Fruit fly (Drosophila melanogaster) whole organism, prepupa: Measurements from ENCODE around the gene CG7381.

ENCODE experiments used
- Blimp-1 ChIP-seq: fragments of 200-800 bp; sonication (Bioruptor generic); optimal IDR thresholded peaks from 3 replicates; lab custom pipeline; 2017; ENCODE audit warnings: missing biosample characterization, missing genetic modification characterization, mild to moderate bottlenecking, moderate library complexity, missing genetic modification reagents
- CG10631 ChIP-seq: fragments of 200-800 bp; sonication (Bioruptor generic); optimal IDR thresholded peaks from 2 replicates; lab custom pipeline; 2016; ENCODE audit warnings: missing biosample characterization, missing genetic modification characterization
- CG10669 ChIP-seq: fragments of 200-800 bp; sonication (Bioruptor generic); optimal IDR thresholded peaks from 3 replicates; lab custom pipeline; 2018; ENCODE audit warnings: missing biosample characterization, mild to moderate bottlenecking, missing genetic modification characterization, moderate library complexity
- CG11294 ChIP-seq: fragments of 200-800 bp; sonication (Bioruptor generic); IDR thresholded peaks from 2 replicates; pipeline ENCODE4 v1.3.6; 2022; ENCODE audit warnings: missing biosample characterization, missing genetic modification characterization
- CG11762 ChIP-seq: fragments of 200-800 bp; sonication (Bioruptor generic); optimal IDR thresholded peaks from 3 replicates; lab custom pipeline; 2016; ENCODE audit warnings: missing biosample characterization, missing genetic modification characterization; ENCODE audit not compliant: insufficient read depth
- CG11902 ChIP-seq: fragments of 200-800 bp; sonication (Bioruptor generic); optimal IDR thresholded peaks from 3 replicates; lab custom pipeline; 2016; ENCODE audit warnings: missing biosample characterization, missing genetic modification characterization
- CG15336 ChIP-seq: fragments of 200-800 bp; sonication (Bioruptor generic); IDR thresholded peaks from 2 replicates; pipeline ENCODE4 v1.3.6; 2022; ENCODE audit warnings: missing biosample characterization, missing genetic modification characterization
- CG1621 ChIP-seq: fragments of 200-800 bp; sonication (Bioruptor generic); optimal IDR thresholded peaks from 3 replicates; lab custom pipeline; 2018; ENCODE audit warnings: missing biosample characterization, mild to moderate bottlenecking, missing genetic modification characterization
- CG16779 ChIP-seq: fragments of 200-800 bp; sonication (Bioruptor generic); optimal IDR thresholded peaks from 3 replicates; lab custom pipeline; 2017; ENCODE audit warnings: missing biosample characterization, mild to moderate bottlenecking, missing genetic modification characterization
- CG3032 ChIP-seq: fragments of 200-800 bp; optimal IDR thresholded peaks from 2 replicates; lab custom pipeline; 2019; ENCODE audit warnings: missing biosample characterization, mild to moderate bottlenecking, missing genetic modification characterization, moderate library complexity
- CG31627 ChIP-seq: fragments of 200-800 bp; sonication (Bioruptor generic); optimal IDR thresholded peaks from 3 replicates; lab custom pipeline; 2016; ENCODE audit warnings: missing biosample characterization, missing genetic modification characterization
- CG34406 ChIP-seq: fragments of 200-800 bp; sonication (Bioruptor generic); optimal IDR thresholded peaks from 3 replicates; lab custom pipeline; 2016; ENCODE audit warnings: missing biosample characterization, missing genetic modification characterization
- CG6163 ChIP-seq: fragments of 200-800 bp; sonication (Bioruptor generic); IDR thresholded peaks from 3 replicates; pipeline ENCODE4 v1.3.6; 2022; ENCODE audit warnings: missing biosample characterization, missing genetic modification characterization
- CG6792 ChIP-seq: fragments of 200-800 bp; sonication (Bioruptor generic); optimal IDR thresholded peaks from 3 replicates; lab custom pipeline; 2016; ENCODE audit warnings: missing biosample characterization, missing genetic modification characterization
- CG6808 ChIP-seq: fragments of 200-800 bp; sonication (Bioruptor generic); optimal IDR thresholded peaks from 3 replicates; lab custom pipeline; 2017; ENCODE audit warnings: missing biosample characterization, missing genetic modification characterization, mild to moderate bottlenecking, moderate library complexity, missing genetic modification reagents
- CG7368 ChIP-seq: fragments of 200-800 bp; sonication (Bioruptor generic); optimal IDR thresholded peaks from 3 replicates; lab custom pipeline; 2016; ENCODE audit warnings: missing biosample characterization, missing genetic modification characterization
- CG8119 ChIP-seq: fragments of 200-800 bp; sonication (Bioruptor generic); IDR thresholded peaks from 3 replicates; pipeline ENCODE4 v1.3.6; 2022; ENCODE audit warnings: missing biosample characterization, missing genetic modification characterization
- CG8319 ChIP-seq: fragments of 200-800 bp; sonication (Bioruptor generic); optimal IDR thresholded peaks from 3 replicates; lab custom pipeline; 2016; ENCODE audit warnings: missing biosample characterization, missing genetic modification characterization
- CG8632 ChIP-seq: fragments of 200-800 bp; sonication (Bioruptor generic); optimal IDR thresholded peaks from 3 replicates; lab custom pipeline; 2016; ENCODE audit warnings: missing biosample characterization, missing genetic modification characterization
- Eip75B ChIP-seq: fragments of 200-800 bp; sonication (Bioruptor generic); optimal IDR thresholded peaks from 3 replicates; lab custom pipeline; 2016; ENCODE audit warnings: missing biosample characterization, missing genetic modification characterization
- Eip78C ChIP-seq: fragments of 200-800 bp; sonication (Bioruptor generic); peaks from one replicate; lab custom pipeline; 2016; ENCODE audit warnings: missing biosample characterization, missing genetic modification characterization
- Ets21C ChIP-seq: fragments of 200-800 bp; sonication (Bioruptor generic); optimal IDR thresholded peaks from 3 replicates; lab custom pipeline; 2016; ENCODE audit warnings: missing biosample characterization, missing genetic modification characterization
- Hr38 ChIP-seq: sonication (Bioruptor generic); optimal IDR thresholded peaks from 2 replicates; lab custom pipeline; 2016; ENCODE audit warnings: missing biosample characterization, missing genetic modification characterization
- Hr39 ChIP-seq: fragments of 200-800 bp; sonication (Bioruptor generic); optimal IDR thresholded peaks from 2 replicates; lab custom pipeline; 2016; ENCODE audit warnings: missing biosample characterization, missing genetic modification characterization
- Hr4 ChIP-seq: fragments of 200-800 bp; sonication (Bioruptor generic); optimal IDR thresholded peaks from 3 replicates; lab custom pipeline; 2016; ENCODE audit warnings: missing biosample characterization, missing genetic modification characterization
- Met ChIP-seq: fragments of 200-800 bp; sonication (Bioruptor generic); optimal IDR thresholded peaks from 3 replicates; lab custom pipeline; 2016; ENCODE audit warnings: missing biosample characterization, missing genetic modification characterization
- Smox ChIP-seq: fragments of 200-800 bp; sonication (Bioruptor generic); optimal IDR thresholded peaks from 3 replicates; lab custom pipeline; 2016; ENCODE audit warnings: missing biosample characterization, missing genetic modification characterization
- Sox102F ChIP-seq: fragments of 200-800 bp; sonication (Bioruptor generic); optimal IDR thresholded peaks from 2 replicates; lab custom pipeline; 2016; ENCODE audit warnings: missing biosample characterization, mild to moderate bottlenecking, missing genetic modification characterization
- Sox14 ChIP-seq: fragments of 200-800 bp; sonication (Bioruptor generic); optimal IDR thresholded peaks from 3 replicates; lab custom pipeline; 2016; ENCODE audit warnings: missing biosample characterization, missing genetic modification characterization
- Sox15 ChIP-seq: fragments of 200-800 bp; sonication (Bioruptor generic); optimal IDR thresholded peaks from 3 replicates; lab custom pipeline; 2016; ENCODE audit warnings: missing biosample characterization, missing genetic modification characterization
- achi ChIP-seq: fragments of 200-800 bp; sonication (Bioruptor generic); optimal IDR thresholded peaks from 3 replicates; lab custom pipeline; 2016; ENCODE audit warnings: missing biosample characterization, missing genetic modification characterization
- acj6 ChIP-seq: fragments of 200-800 bp; sonication (Bioruptor generic); optimal IDR thresholded peaks from 3 replicates; lab custom pipeline; 2016; ENCODE audit warnings: missing biosample characterization, missing genetic modification characterization
- cyc ChIP-seq: fragments of 200-800 bp; sonication (Bioruptor generic); optimal IDR thresholded peaks from 3 replicates; lab custom pipeline; 2016; ENCODE audit warnings: missing biosample characterization, missing genetic modification characterization
- eg ChIP-seq: fragments of 200-800 bp; sonication (Bioruptor generic); IDR thresholded peaks from 3 replicates; pipeline ENCODE4 v1.3.6; 2022; ENCODE audit warnings: missing biosample characterization, missing genetic modification characterization
- esn ChIP-seq: fragments of 200-800 bp; sonication (Bioruptor generic); optimal IDR thresholded peaks from 2 replicates; lab custom pipeline; 2016; ENCODE audit warnings: missing biosample characterization, mild to moderate bottlenecking, missing genetic modification characterization, moderate library complexity
- fd59A ChIP-seq: fragments of 200-800 bp; sonication (Bioruptor generic); optimal IDR thresholded peaks from 2 replicates; lab custom pipeline; 2017; ENCODE audit warnings: missing biosample characterization, mild to moderate bottlenecking, missing genetic modification characterization, missing genetic modification reagents
- fd85E ChIP-seq: fragments of 200-800 bp; sonication (Bioruptor generic); optimal IDR thresholded peaks from 3 replicates; lab custom pipeline; 2016; ENCODE audit warnings: missing biosample characterization, missing genetic modification characterization
- fkh ChIP-seq: fragments of 200-800 bp; sonication (Bioruptor generic); optimal IDR thresholded peaks from 3 replicates; lab custom pipeline; 2017; ENCODE audit warnings: missing biosample characterization, mild to moderate bottlenecking, missing genetic modification characterization, moderate library complexity
- lz ChIP-seq: fragments of 200-800 bp; sonication (Bioruptor generic); optimal IDR thresholded peaks from 3 replicates; lab custom pipeline; 2016; ENCODE audit warnings: missing biosample characterization, missing genetic modification characterization
- pdm3 ChIP-seq: fragments of 200-800 bp; sonication (Bioruptor generic); optimal IDR thresholded peaks from 3 replicates; lab custom pipeline; 2016; ENCODE audit warnings: missing biosample characterization, missing genetic modification characterization
- svp ChIP-seq: fragments of 200-800 bp; sonication (Bioruptor generic); peaks from one replicate; lab custom pipeline; 2016; ENCODE audit warnings: missing biosample characterization, missing genetic modification characterization
- topi ChIP-seq: fragments of 200-800 bp; sonication (Bioruptor generic); optimal IDR thresholded peaks from 3 replicates; lab custom pipeline; 2016; ENCODE audit warnings: missing biosample characterization, missing genetic modification characterization
- vri ChIP-seq: fragments of 200-800 bp; sonication (Bioruptor generic); optimal IDR thresholded peaks from 3 replicates; lab custom pipeline; 2016; ENCODE audit warnings: missing biosample characterization, mild to moderate bottlenecking, missing genetic modification characterization

Gene CG7381

DNA sequence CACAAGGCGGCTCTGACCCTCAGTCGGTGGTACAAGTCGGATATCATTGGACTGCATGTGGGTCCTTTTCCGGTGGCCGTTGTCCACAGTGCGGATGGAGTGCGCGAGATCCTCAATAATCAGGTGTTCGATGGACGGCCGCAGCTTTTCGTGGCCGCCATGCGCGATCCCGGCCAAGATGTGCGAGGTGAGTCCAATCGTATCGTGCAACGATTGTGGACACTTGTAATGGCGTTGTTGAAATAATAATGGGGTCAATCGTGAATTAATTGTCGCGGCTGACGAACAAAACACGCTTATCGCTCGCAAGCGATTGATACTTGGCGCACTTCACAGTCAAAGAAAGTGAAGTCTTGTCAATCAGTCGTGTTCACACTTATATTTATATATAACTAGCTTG is 13.2 kb downstream of the CG7381 start:
- TF ChIP-seq svp (GFP tag; lab: Kevin White, UChicago) (peak; percentile 90), Sox15 (no peak)

DNA sequence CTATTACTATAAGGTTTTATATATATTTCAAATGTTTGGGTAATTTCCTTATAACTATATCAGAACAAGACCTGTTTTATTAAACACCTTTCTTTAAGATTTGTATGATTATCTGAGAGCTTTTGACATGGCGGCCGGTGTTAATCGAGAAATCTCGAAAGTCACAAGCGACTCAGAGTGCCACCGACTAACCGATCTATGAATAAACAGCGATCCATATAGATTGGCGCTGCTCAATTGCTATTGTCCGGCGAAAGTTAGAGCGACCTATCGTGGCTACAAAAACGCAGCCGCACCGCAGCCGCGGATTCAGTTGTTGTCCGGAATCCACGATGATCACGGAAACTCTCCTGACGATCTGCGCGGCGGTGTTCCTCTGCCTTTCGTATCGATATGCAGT is 13.8 kb downstream of the CG7381 start, which contains the start of gene Cyp304a1:
TSS of gene Cyp304a1 (plus strand) at position 301 of the 400 bp plus-strand sequence.
- TF ChIP-seq CG8632 (GFP tag; lab: Kevin White, UChicago) (no peak), CG11762 (GFP tag; lab: Kevin White, UChicago) (no peak), CG8119 (GFP tag; lab: Robert Waterston, UW) (no peak), cyc (GFP tag; lab: Kevin White, UChicago) (no peak)

DNA sequence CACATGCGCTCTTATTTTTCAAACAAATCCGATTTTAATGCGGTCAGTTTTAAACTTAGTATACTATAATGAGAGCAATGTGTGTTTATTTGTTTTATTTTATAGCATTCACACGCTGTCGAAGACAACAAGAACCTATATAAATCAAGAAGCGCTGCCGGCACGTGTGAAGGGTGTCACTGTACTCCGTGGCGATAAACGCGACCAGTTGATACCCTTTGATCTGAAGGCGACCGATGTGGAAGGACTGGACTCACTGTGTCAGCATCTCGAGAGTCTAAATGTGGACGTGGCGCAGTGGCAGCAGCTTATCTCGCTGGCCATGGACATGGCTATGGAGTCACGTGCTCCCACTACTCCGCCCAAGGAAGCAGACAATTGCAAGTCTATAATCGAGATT is 14.7 kb downstream of the CG7381 start:
- TF ChIP-seq svp (GFP tag; lab: Kevin White, UChicago) (peak; percentile 95), CG1621 (tag; lab: Kevin White, UChicago) (no peak)

DNA sequence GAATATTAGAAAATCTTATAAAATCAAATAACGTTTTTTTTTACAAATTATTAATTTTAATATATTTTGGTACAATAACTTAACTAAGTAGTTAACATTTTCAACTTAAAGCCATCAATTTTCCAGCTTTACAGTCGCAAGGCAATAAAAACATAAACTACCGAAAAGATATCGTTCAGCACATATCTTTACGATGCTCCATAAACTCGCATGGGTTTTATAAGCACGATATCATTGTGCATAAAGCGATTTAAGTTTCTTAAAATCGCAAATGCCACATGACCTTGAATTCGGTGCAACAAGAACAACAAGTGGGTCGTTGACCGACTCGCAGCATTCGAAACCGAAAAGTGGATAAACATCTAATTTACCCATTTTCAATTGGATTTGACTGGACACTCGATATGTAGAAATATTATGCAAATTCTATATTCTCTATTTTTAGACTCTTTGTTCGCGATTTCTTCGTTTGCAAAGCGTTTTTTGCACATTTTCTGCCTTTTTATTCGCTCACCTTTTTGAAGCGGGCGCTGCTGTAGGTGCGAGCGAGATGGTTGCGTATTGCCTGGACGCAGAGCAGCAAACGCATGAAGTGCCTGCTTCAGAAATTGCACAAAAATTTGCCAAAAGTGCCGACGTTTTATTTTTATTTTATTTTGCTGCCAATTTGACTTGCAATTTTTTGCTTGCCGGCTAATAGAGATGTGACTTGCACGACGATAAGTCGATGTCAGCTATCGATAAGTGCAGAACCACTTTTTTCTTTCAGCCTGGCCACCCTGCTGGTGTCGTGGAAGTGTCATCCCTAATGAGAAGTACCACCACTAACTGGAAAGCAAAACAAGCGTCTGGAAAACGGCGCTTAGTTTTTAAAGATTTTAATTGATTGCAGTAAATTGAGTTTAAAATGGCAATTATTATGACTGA is 16.1 kb downstream of the CG7381 start, which contains the start of gene Spc25:
TSS of gene Spc25 (plus strand) at position 817 of the 927 bp plus-strand sequence.
- TF ChIP-seq CG1621 (tag; lab: Kevin White, UChicago): no peak
- peak; percentile 36; the same call in 2 of the 3 replicates for TF ChIP-seq CG6163 (GFP tag; lab: Robert Waterston, UW)
- peak; percentile 44 for TF ChIP-seq CG10631 (GFP tag; lab: Kevin White, UChicago)
- peak; percentile 63 for TF ChIP-seq lz (GFP tag; lab: Kevin White, UChicago)
- TF ChIP-seq Hr4 (GFP tag; lab: Kevin White, UChicago): peak; percentile 32
- no peak for TF ChIP-seq CG7368
- TF ChIP-seq Hr39 (GFP tag; lab: Kevin White, UChicago): peak; percentile 52
- TF ChIP-seq Met (GFP tag; lab: Kevin White, UChicago): peak; percentile 42
- TF ChIP-seq CG15336 (GFP tag; lab: Robert Waterston, UW): no peak
- no peak for TF ChIP-seq CG3032 (tag; lab: Kevin White, UChicago)
- TF ChIP-seq fd59A (GFP tag; lab: Kevin White, UChicago): no peak
- TF ChIP-seq Smox (GFP tag; lab: Kevin White, UChicago): peak; percentile 29
- no peak for TF ChIP-seq Blimp-1 (GFP tag; lab: Kevin White, UChicago)
- TF ChIP-seq vri (GFP tag; lab: Kevin White, UChicago): peak; percentile 48
- TF ChIP-seq fkh: no peak
- TF ChIP-seq Ets21C: peak; percentile 47
- TF ChIP-seq eg (GFP tag; lab: Robert Waterston, UW): no peak
- peak; percentile 17 for TF ChIP-seq achi (GFP tag; lab: Kevin White, UChicago)
- TF ChIP-seq Sox14: peak; percentile 76
- no peak for TF ChIP-seq Sox102F (GFP tag; lab: Kevin White, UChicago)
- peak; percentile 43 for TF ChIP-seq cyc (GFP tag; lab: Kevin White, UChicago)
- TF ChIP-seq Eip78C: peak; percentile 49
- no peak for TF ChIP-seq CG11762 (GFP tag; lab: Kevin White, UChicago)
- TF ChIP-seq CG10669 (GFP tag; lab: Kevin White, UChicago): no peak
- peak; percentile 71 for TF ChIP-seq CG31627 (GFP tag; lab: Kevin White, UChicago)
- peak; percentile 30 for TF ChIP-seq acj6
- TF ChIP-seq CG6792: peak; percentile 0
- no peak for TF ChIP-seq CG16779 (tag; lab: Kevin White, UChicago)
- TF ChIP-seq CG8632 (GFP tag; lab: Kevin White, UChicago): no peak
- TF ChIP-seq esn (GFP tag; lab: Kevin White, UChicago): peak; percentile 64
- no peak for TF ChIP-seq CG6808 (GFP tag; lab: Kevin White, UChicago)
- TF ChIP-seq CG34406 (GFP tag; lab: Kevin White, UChicago): no peak
- TF ChIP-seq fd85E: no peak
- TF ChIP-seq Eip75B: peak; percentile 44
- TF ChIP-seq pdm3 (GFP tag; lab: Kevin White, UChicago): peak; percentile 49
- no peak for TF ChIP-seq Sox15
- TF ChIP-seq CG11902 (GFP tag; lab: Kevin White, UChicago): no peak
- TF ChIP-seq CG11294: no peak
- peak; percentile 79 for TF ChIP-seq svp (GFP tag; lab: Kevin White, UChicago)
- no peak for TF ChIP-seq CG8319 (GFP tag; lab: Kevin White, UChicago)
- no peak for TF ChIP-seq Hr38
- TF ChIP-seq topi (GFP tag; lab: Kevin White, UChicago): peak; percentile 37
